Fruit fly (Drosophila melanogaster) whole organism, adult: ENCODE data around the gene Polr3H.

Source experiments
- CG11617 ChIP-seq: fragments of 200-800 bp; sonication (Bioruptor generic); optimal IDR thresholded peaks from 2 replicates; lab custom pipeline; 2017; ENCODE audit warnings: mild to moderate bottlenecking, missing biosample characterization, missing genetic modification reagents, missing genetic modification characterization
- CG7101 ChIP-seq: fragments of 200-800 bp; sonication (Bioruptor generic); optimal IDR thresholded peaks from 2 replicates; lab custom pipeline; 2018; ENCODE audit warnings: missing biosample characterization, mild to moderate bottlenecking, missing genetic modification characterization, moderate library complexity
- Hr96 ChIP-seq: fragments of 200-800 bp; sonication (Bioruptor generic); optimal IDR thresholded peaks from 2 replicates; lab custom pipeline; 2016; ENCODE audit warnings: missing biosample characterization, missing genetic modification characterization

DNA sequence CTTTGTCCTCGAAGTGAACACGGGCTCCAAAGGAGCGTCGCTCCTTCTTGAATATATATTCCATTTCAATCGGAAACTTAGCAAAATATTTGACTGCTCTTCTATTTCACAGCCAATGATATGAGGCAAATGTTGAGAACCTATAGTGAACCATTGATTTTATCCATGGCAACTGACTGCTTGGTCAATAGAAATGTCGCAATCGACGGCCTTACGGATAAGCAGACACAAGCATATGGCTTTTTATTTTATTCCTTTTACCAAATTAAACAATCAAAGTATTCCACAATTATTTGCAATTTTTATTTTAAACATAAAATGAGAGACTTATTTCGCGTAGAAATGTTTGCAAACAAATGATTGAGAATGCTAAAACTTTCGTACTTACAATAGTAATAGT, 50.6 kb downstream of the Polr3H start, which contains the start of gene Dnai2:
- TF ChIP-seq CG11617 (GFP tag; lab: Kevin White, UChicago) (no peak), Hr96 (GFP tag; lab: Kevin White, UChicago) (no peak), CG7101 (no peak)
